Worm (Caenorhabditis elegans) whole organism, mixed stage, embryonic: Measurements from ENCODE around the gene mpst-2.

ENCODE experiments used
- M03D4.4 ChIP-seq: sonication (generic microtip); optimal IDR thresholded peaks from 2 replicates; lab custom pipeline; 2017; ENCODE audit warnings: mild to moderate bottlenecking, missing genetic modification characterization, missing compliant biosample characterization
- ceh-43 ChIP-seq: fragments of 200-800 bp; sonication (Bioruptor generic); optimal IDR thresholded peaks from 2 replicates; lab custom pipeline; 2018; ENCODE audit warnings: mild to moderate bottlenecking, missing genetic modification characterization, moderate library complexity, missing compliant biosample characterization
- drap-1 ChIP-seq: fragments of 200-800 bp; sonication (Bioruptor generic); optimal IDR thresholded peaks from 3 replicates; lab custom pipeline; 2018; ENCODE audit warnings: mild to moderate bottlenecking, missing genetic modification characterization, missing compliant biosample characterization
- elt-3 ChIP-seq: fragments of 150-350 bp; optimal IDR thresholded peaks from 2 replicates; lab custom pipeline; 2014; ENCODE audit warnings: missing biosample characterization, missing genetic modification characterization
- lin-13 ChIP-seq: fragments of 150-350 bp; optimal IDR thresholded peaks from 2 replicates; lab custom pipeline; 2014; ENCODE audit warnings: missing biosample characterization, missing genetic modification characterization
- lsy-2 ChIP-seq: fragments of 150-350 bp; optimal IDR thresholded peaks from 2 replicates; lab custom pipeline; 2014; ENCODE audit warnings: missing biosample characterization, missing genetic modification characterization
- nhr-237 ChIP-seq: fragments of 150-350 bp; optimal IDR thresholded peaks from 2 replicates; lab custom pipeline; 2014; ENCODE audit warnings: missing biosample characterization, missing genetic modification characterization
- nhr-28 ChIP-seq: fragments of 150-350 bp; optimal IDR thresholded peaks from 2 replicates; lab custom pipeline; 2014; ENCODE audit warnings: missing biosample characterization, missing genetic modification characterization
- snpc-4 ChIP-seq: fragments of 150-350 bp; optimal IDR thresholded peaks from 2 replicates; lab custom pipeline; 2014; ENCODE audit warnings: missing biosample characterization, missing genetic modification characterization
- unc-120 ChIP-seq: sonication (generic microtip); optimal IDR thresholded peaks from 2 replicates; lab custom pipeline; 2017; ENCODE audit warnings: missing genetic modification characterization, missing compliant biosample characterization; ENCODE audit not compliant: poor library complexity, severe bottlenecking
- ztf-11 ChIP-seq: fragments of 150-350 bp; optimal IDR thresholded peaks from 2 replicates; lab custom pipeline; 2014; ENCODE audit warnings: missing biosample characterization, missing genetic modification characterization

DNA sequence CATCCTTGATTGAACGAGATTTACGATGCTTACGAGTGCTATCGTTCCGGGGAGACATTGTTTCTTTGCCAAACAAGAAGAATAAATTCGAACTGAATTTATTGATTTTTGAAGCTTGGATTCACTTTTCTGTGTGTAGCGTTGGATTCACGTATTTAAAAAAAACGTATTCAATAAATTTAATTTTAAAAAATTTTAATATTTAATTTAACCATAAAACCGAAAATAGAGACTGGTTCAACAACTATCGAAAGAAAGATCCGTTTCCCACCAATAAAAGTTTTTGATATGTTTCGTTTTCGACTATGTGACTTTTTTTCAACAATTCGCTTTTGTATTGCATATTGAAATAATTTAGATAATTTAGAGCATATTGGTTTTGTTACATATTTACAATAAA lies 17.9 kb downstream of the mpst-2 start, which contains the start of gene ZC412.5:
- TF ChIP-seq nhr-28 (tag; lab: Kevin White, UChicago) (no peak), M03D4.4 (no peak), lin-13 (tag; lab: Kevin White, UChicago) (no peak), unc-120 (tag; lab: Kevin White, UChicago) (no peak), drap-1 (GFP tag; lab: Kevin White, UChicago) (no peak), ceh-43 (GFP tag; lab: Kevin White, UChicago) (no peak), snpc-4 (tag; lab: Kevin White, UChicago) (no peak), ztf-11 (tag; lab: Kevin White, UChicago) (no peak), nhr-237 (no peak), elt-3 (tag; lab: Kevin White, UChicago) (no peak), lsy-2 (tag; lab: Kevin White, UChicago) (no peak)
